Fruit fly (Drosophila melanogaster) whole organism, wandering third instar larva: ENCODE results near the gene CG5793.
A peak's percentile ranks its signal among the peaks of the same experiment; 100 is the strongest.

Experiments
- Abd-B ChIP-seq: fragments of >200 bp; optimal IDR thresholded peaks from 2 replicates; lab custom pipeline; 2017; ENCODE audit warnings: missing biosample characterization, missing genetic modification characterization
- CG9705 ChIP-seq: fragments of 200-800 bp; sonication (Bioruptor generic); optimal IDR thresholded peaks from 2 replicates; lab custom pipeline; 2018; ENCODE audit warnings: missing biosample characterization, mild to moderate bottlenecking, missing genetic modification characterization
- CrebA ChIP-seq: fragments of 200-800 bp; sonication (Bioruptor generic); optimal IDR thresholded peaks from 2 replicates; lab custom pipeline; 2016; ENCODE audit warnings: missing biosample characterization, mild to moderate bottlenecking, missing genetic modification characterization, borderline replicate concordance
- Dfd ChIP-seq: fragments of >200 bp; optimal IDR thresholded peaks from 2 replicates; lab custom pipeline; 2017; ENCODE audit warnings: missing biosample characterization, missing genetic modification characterization
- HLH106 ChIP-seq: fragments of 200-800 bp; optimal IDR thresholded peaks from 3 replicates; lab custom pipeline; 2019; ENCODE audit warnings: missing biosample characterization, mild to moderate bottlenecking, missing genetic modification characterization, moderate library complexity
- Hnf4 ChIP-seq: fragments of 200-800 bp; sonication (Bioruptor generic); optimal IDR thresholded peaks from 2 replicates; lab custom pipeline; 2016; ENCODE audit warnings: missing biosample characterization, mild to moderate bottlenecking, missing genetic modification characterization
- Hr83 ChIP-seq: fragments of 200-300 bp; sonication (Bioruptor generic); optimal IDR thresholded peaks from 2 replicates; lab custom pipeline; 2016; ENCODE audit warnings: missing biosample characterization, mild to moderate bottlenecking, missing genetic modification characterization, moderate library complexity; ENCODE audit not compliant: poor library complexity, severe bottlenecking
- Jra ChIP-seq: sonication (Bioruptor generic); optimal IDR thresholded peaks from 2 replicates; lab custom pipeline; 2016; ENCODE audit warnings: missing biosample characterization, missing genetic modification characterization
- Mio ChIP-seq: sonication (Bioruptor generic); optimal IDR thresholded peaks from 2 replicates; lab custom pipeline; 2016; ENCODE audit warnings: missing biosample characterization, missing genetic modification characterization
- Myc ChIP-seq: fragments of >200 bp; optimal IDR thresholded peaks from 2 replicates; lab custom pipeline; 2017
- N ChIP-seq: fragments of >200 bp; optimal IDR thresholded peaks from 2 replicates; lab custom pipeline; 2018; ENCODE audit warnings: missing biosample characterization, missing external identifiers, missing genetic modification characterization
- OdsH ChIP-seq: fragments of 200-800 bp; sonication (Bioruptor generic); optimal IDR thresholded peaks from 2 replicates; lab custom pipeline; 2016; ENCODE audit warnings: missing biosample characterization, mild to moderate bottlenecking, missing genetic modification characterization
- Rel ChIP-seq, 2 experiments: fragments of 200-800 bp; sonication (Bioruptor generic) in 1 of 2; optimal IDR thresholded peaks; 2 replicates in 1 of 2; 3 replicates in 1 of 2; lab custom pipeline; 2016 to 2019; ENCODE audit warnings: mild to moderate bottlenecking in 2 of 2, missing biosample characterization in 2 of 2, missing genetic modification characterization in 2 of 2, moderate library complexity in 1 of 2
- Sp1 ChIP-seq: fragments of 200-800 bp; sonication (Bioruptor generic); optimal IDR thresholded peaks from 3 replicates; lab custom pipeline; 2019; ENCODE audit warnings: missing biosample characterization, mild to moderate bottlenecking, missing genetic modification characterization, moderate library complexity
- Vsx2 ChIP-seq: fragments of 200-300, 225-300 bp; sonication (Bioruptor generic); optimal IDR thresholded peaks from 2 replicates; lab custom pipeline; 2018; ENCODE audit warnings: missing biosample characterization, missing genetic modification characterization; ENCODE audit not compliant: partially characterized antibody
- brk ChIP-seq: fragments of 200-800 bp; sonication (Bioruptor generic); optimal IDR thresholded peaks from 2 replicates; lab custom pipeline; 2016; ENCODE audit warnings: missing biosample characterization, mild to moderate bottlenecking, missing genetic modification characterization
- dl ChIP-seq, 2 experiments: fragments of 175-275, 200-275 bp in 1 of 2; fragments of 200-275 bp in 1 of 2; sonication (Bioruptor generic); optimal IDR thresholded peaks; lab custom pipeline; 2018; ENCODE audit warnings: mild to moderate bottlenecking in 2 of 2, missing biosample characterization in 2 of 2, missing genetic modification characterization in 2 of 2, moderate library complexity in 2 of 2; ENCODE audit not compliant: partially characterized antibody in 2 of 2, insufficient read depth in 1 of 2
- dmrt93B ChIP-seq: fragments of 200-800 bp; sonication (Bioruptor generic); optimal IDR thresholded peaks from 2 replicates; lab custom pipeline; 2018; ENCODE audit warnings: missing biosample characterization, mild to moderate bottlenecking, missing genetic modification characterization
- dsf ChIP-seq: sonication (Bioruptor generic); optimal IDR thresholded peaks from 2 replicates; lab custom pipeline; 2016; ENCODE audit warnings: missing biosample characterization, missing genetic modification characterization, borderline replicate concordance
- foxo ChIP-seq, 2 experiments: fragments of 200-800 bp; sonication (Bioruptor generic); optimal IDR thresholded peaks; 2 replicates in 1 of 2; 3 replicates in 1 of 2; lab custom pipeline; 2016 to 2017; ENCODE audit warnings: missing biosample characterization in 2 of 2, missing genetic modification characterization in 2 of 2
- fru ChIP-seq: fragments of 200-800 bp; sonication (Bioruptor generic); optimal IDR thresholded peaks from 3 replicates; lab custom pipeline; 2016; ENCODE audit warnings: missing biosample characterization, mild to moderate bottlenecking, missing genetic modification characterization
- jim ChIP-seq: fragments of 175-275, 200-325 bp; sonication (Bioruptor generic); optimal IDR thresholded peaks from 2 replicates; lab custom pipeline; 2016; ENCODE audit warnings: missing biosample characterization, mild to moderate bottlenecking, missing genetic modification characterization
- lola ChIP-seq: fragments of >200 bp; optimal IDR thresholded peaks from 2 replicates; lab custom pipeline; 2017; ENCODE audit warnings: missing biosample characterization, missing genetic modification characterization
- pan ChIP-seq: fragments of >200 bp; optimal IDR thresholded peaks from 2 replicates; lab custom pipeline; 2017
- psq ChIP-seq: fragments of 200-800 bp; sonication (Bioruptor generic); optimal IDR thresholded peaks from 3 replicates; lab custom pipeline; 2017; ENCODE audit warnings: missing biosample characterization, mild to moderate bottlenecking, missing genetic modification characterization, moderate library complexity
- rgr ChIP-seq: fragments of 200-800 bp; sonication (Bioruptor generic); optimal IDR thresholded peaks from 3 replicates; lab custom pipeline; 2016; ENCODE audit warnings: missing biosample characterization, mild to moderate bottlenecking, missing genetic modification characterization
- sage ChIP-seq: fragments of 200-800 bp; sonication (Bioruptor generic); optimal IDR thresholded peaks from 2 replicates; lab custom pipeline; 2016; ENCODE audit warnings: missing biosample characterization, mild to moderate bottlenecking, missing genetic modification characterization
- sv ChIP-seq: fragments of 200-800 bp; sonication (Bioruptor generic); optimal IDR thresholded peaks from 3 replicates; lab custom pipeline; 2016; ENCODE audit warnings: missing biosample characterization, missing genetic modification characterization
- tai ChIP-seq: sonication (Bioruptor generic); optimal IDR thresholded peaks from 2 replicates; lab custom pipeline; 2016; ENCODE audit warnings: missing biosample characterization, missing genetic modification characterization
- usp ChIP-seq: fragments of >200 bp; optimal IDR thresholded peaks from 2 replicates; lab custom pipeline; 2017; ENCODE audit warnings: missing biosample characterization, missing genetic modification characterization
- woc ChIP-seq: sonication (Bioruptor generic); optimal IDR thresholded peaks from 2 replicates; lab custom pipeline; 2016; ENCODE audit warnings: missing biosample characterization, mild to moderate bottlenecking, missing genetic modification characterization

CG5793 gene

dm6 chr3R:21156572-21157480, 29.5 kb downstream of the CG5793 start:
- peak; percentile 16 for TF ChIP-seq Sp1 (GFP tag; lab: Kevin White, UChicago)
- peak; percentile 8 for TF ChIP-seq sage
- TF ChIP-seq Abd-B (GFP tag; lab: Kevin White, UChicago), result no peak
- TF ChIP-seq sv, result no peak
- TF ChIP-seq CrebA (GFP tag; lab: Kevin White, UChicago), result peak; percentile 44
- TF ChIP-seq Dfd, result no peak
- TF ChIP-seq Hr83, result peak; percentile 16
- TF ChIP-seq brk (GFP tag; lab: Kevin White, UChicago), result no peak
- no peak for TF ChIP-seq rgr (GFP tag; lab: Kevin White, UChicago)
- TF ChIP-seq Vsx2 (GFP tag; lab: Kevin White, UChicago), result peak; percentile 59
- TF ChIP-seq foxo (GFP tag; optimal IDR thresholded peaks at IDR 0.05; lab: Kevin White, UChicago), result no peak

dm6 chr3R:21158643-21159042, 31.3 kb downstream of the CG5793 start:
- TF ChIP-seq usp (GFP tag; lab: Kevin White, UChicago) (no peak), lola (GFP tag; lab: Kevin White, UChicago) (no peak), psq (GFP tag; lab: Kevin White, UChicago) (no peak), Dfd (no peak), Hr83 (no peak), rgr (GFP tag; lab: Kevin White, UChicago) (no peak), foxo (GFP tag; optimal IDR thresholded peaks at IDR 0.05; lab: Kevin White, UChicago) (no peak), dl (GFP tag; optimal IDR thresholded peaks at IDR 0.05; lab: Kevin White, UChicago; ENCODE audit: insufficient read depth in 1 of 2, partially characterized antibody in 2 of 2) (no peak), dsf (GFP tag; lab: Kevin White, UChicago) (no peak), Sp1 (GFP tag; lab: Kevin White, UChicago) (no peak), Vsx2 (GFP tag; lab: Kevin White, UChicago) (no peak), Abd-B (GFP tag; lab: Kevin White, UChicago) (no peak), N (no peak)

dm6 chr3R:21161042-21161532, 33.7 kb downstream of the CG5793 start, which contains the start of gene cDIP:
TSS of gene cDIP (minus strand) at chr3R:21161092.
- TF ChIP-seq Hnf4 (GFP tag; lab: Kevin White, UChicago) (no peak), woc (GFP tag; lab: Kevin White, UChicago) (no peak), rgr (GFP tag; lab: Kevin White, UChicago) (no peak), sage (no peak), jim (GFP tag; lab: Kevin White, UChicago) (no peak), HLH106 (tag; lab: Kevin White, UChicago) (no peak), OdsH (GFP tag; lab: Kevin White, UChicago) (no peak), Jra (GFP tag; lab: Kevin White, UChicago) (no peak), Rel (GFP tag; optimal IDR thresholded peaks at IDR 0.05; lab: Kevin White, UChicago) (no peak), Rel (tag; optimal IDR thresholded peaks at IDR 0.05; lab: Kevin White, UChicago) (no peak), psq (GFP tag; lab: Kevin White, UChicago) (no peak), Hr83 (no peak), foxo (GFP tag; optimal IDR thresholded peaks at IDR 0.05; lab: Kevin White, UChicago) (no peak), Myc (no peak), brk (GFP tag; lab: Kevin White, UChicago) (no peak), CG9705 (GFP tag; lab: Kevin White, UChicago) (no peak), dmrt93B (GFP tag; lab: Kevin White, UChicago) (no peak), lola (GFP tag; lab: Kevin White, UChicago) (no peak), sv (no peak)

- TF ChIP-seq dl (GFP tag; optimal IDR thresholded peaks at IDR 0.05; lab: Kevin White, UChicago; ENCODE audit: insufficient read depth in 1 of 2, partially characterized antibody in 2 of 2) (no peak), fru (GFP tag; lab: Kevin White, UChicago) (peak; percentile 2), foxo (GFP tag; optimal IDR thresholded peaks at IDR 0.05; lab: Kevin White, UChicago) (peak in 1 of 2 experiments; percentile 19), tai (no peak), N (no peak), pan (lab: Kevin White, UChicago) (no peak), Mio (GFP tag; lab: Kevin White, UChicago) (no peak), sage (no peak)
These were observed 34.3 kb downstream of the CG5793 start for dm6 chr3R:21161620-21162029.
